Worm (Caenorhabditis elegans): ENCODE data around the gene col-77.

col-77 gene

ce11 chrII:8388001-8388513 lies 28.9 kb upstream of the col-77 start, which contains the start of gene drd-1 (continued):
- TF ChIP-seq set-16 (GFP tag; IDR thresholded peaks at IDR 0.05) (no peak), dmd-6 (GFP tag; IDR thresholded peaks at IDR 0.05) (peak; percentile 92), zfp-3 (GFP tag; conservative IDR thresholded peaks at IDR 0.05) (no peak), lsy-2 (tag; optimal IDR thresholded peaks at IDR 0.05) (peak in 1 of 2 experiments; percentile 38), dmd-9 (GFP tag; IDR thresholded peaks at IDR 0.05) (no peak), php-3 (GFP tag; IDR thresholded peaks at IDR 0.05) (peak; percentile 58; the same call in 1 of the 2 replicates), mxl-3 (GFP tag; optimal IDR thresholded peaks at IDR 0.05) (peak; percentile 11)

- TF ChIP-seq spr-1 (tag; optimal IDR thresholded peaks at IDR 0.05) (no peak), daf-16 (GFP tag; optimal IDR thresholded peaks at IDR 0.05) (peak in 1 of 2 experiments; percentile 6), daf-16 (tag; optimal IDR thresholded peaks at IDR 0.05) (peak; percentile 40), dmd-6 (GFP tag; IDR thresholded peaks at IDR 0.05) (peak; percentile 92), fos-1 (tag; optimal IDR thresholded peaks at IDR 0.05) (no peak), mxl-3 (GFP tag; optimal IDR thresholded peaks at IDR 0.05) (no peak), nhr-76 (tag; optimal IDR thresholded peaks at IDR 0.05) (no peak), D1046.2 (GFP tag; IDR thresholded peaks at IDR 0.05) (no peak), aha-1 (tag) (no peak), lin-15B (tag; optimal IDR thresholded peaks at IDR 0.05) (no peak), ama-1 (optimal IDR thresholded peaks at IDR 0.05) (no peak), mdt-29 (GFP tag; IDR thresholded peaks at IDR 0.05) (no peak), daf-12 (tag; optimal IDR thresholded peaks at IDR 0.05) (no peak), ceh-20 (GFP tag; IDR thresholded peaks at IDR 0.05) (no peak), nhr-10 (tag; optimal IDR thresholded peaks at IDR 0.05) (peak; percentile 1), lin-38 (GFP tag; IDR thresholded peaks at IDR 0.05) (no peak), ces-1 (GFP tag; optimal IDR thresholded peaks at IDR 0.05) (no peak), nhr-77 (tag; optimal IDR thresholded peaks at IDR 0.05) (no peak), pqm-1 (tag; optimal IDR thresholded peaks at IDR 0.05) (peak; percentile 80), dpl-1 (GFP tag; optimal IDR thresholded peaks at IDR 0.05) (no peak), arid-1 (GFP tag; conservative IDR thresholded peaks at IDR 0.05) (no peak), jun-1 (tag; optimal IDR thresholded peaks at IDR 0.05) (no peak), nhr-25 (tag; optimal IDR thresholded peaks at IDR 0.05; ENCODE audit: borderline replicate concordance, insufficient read depth) (no peak), tag-97 (GFP tag; IDR thresholded peaks at IDR 0.05) (no peak), madf-5 (GFP tag; IDR thresholded peaks at IDR 0.05) (no peak), hif-1 (tag; optimal IDR thresholded peaks at IDR 0.05) (no peak), php-3 (GFP tag; IDR thresholded peaks at IDR 0.05) (peak; percentile 84), unc-130 (GFP tag; optimal IDR thresholded peaks at IDR 0.05) (no peak), ceh-44 (GFP tag; IDR thresholded peaks at IDR 0.05) (no peak), unc-62 (GFP tag; optimal IDR thresholded peaks at IDR 0.05 in 1 of 2) (peak in 1 of 2 experiments; percentile 13), unc-62 (tag; optimal IDR thresholded peaks at IDR 0.05) (no peak), nhr-102 (tag; optimal IDR thresholded peaks at IDR 0.05) (peak; percentile 59), Y48G9A.11 (GFP tag; IDR thresholded peaks at IDR 0.05) (no peak), hlh-11 (tag; optimal IDR thresholded peaks at IDR 0.05) (peak; percentile 76), duxl-1 (tag; optimal IDR thresholded peaks at IDR 0.05; ENCODE audit: poor library complexity) (no peak), Y75B8A.6 (GFP tag; IDR thresholded peaks at IDR 0.05) (no peak), saeg-2 (GFP tag; IDR thresholded peaks at IDR 0.05) (peak; percentile 57; the same call in 1 of the 2 replicates), lim-7 (GFP tag; IDR thresholded peaks at IDR 0.05) (no peak), ztf-7 (tag; optimal IDR thresholded peaks at IDR 0.05) (no peak), egl-27 (tag; optimal IDR thresholded peaks at IDR 0.05) (no peak), zag-1 (tag; optimal IDR thresholded peaks at IDR 0.05) (no peak), F44E2.7 (GFP tag; IDR thresholded peaks at IDR 0.05) (no peak), ctbp-1 (GFP tag; IDR thresholded peaks at IDR 0.05) (no peak), T20F7.1 (GFP tag; optimal IDR thresholded peaks at IDR 0.05) (no peak), zip-2 (tag; optimal IDR thresholded peaks at IDR 0.05) (no peak), tra-1 (GFP tag; IDR thresholded peaks at IDR 0.05) (no peak)
These were observed 27.7 kb upstream of the col-77 start for ce11 chrII:8386897-8387296.

Measured in whole organism, L4 larva.